Fruit fly (Drosophila melanogaster) whole organism, embryonic: ENCODE results near the gene scpr-C.
A peak's percentile ranks its signal among the peaks of the same experiment; 100 is the strongest.

Experiments
- Atf3 ChIP-seq: fragments of 200-800 bp; sonication (Bioruptor generic); optimal IDR thresholded peaks from 3 replicates; lab custom pipeline; 2016; ENCODE audit warnings: missing biosample characterization, missing genetic modification characterization
- C15 ChIP-seq: fragments of 200-800 bp; sonication (Bioruptor generic); IDR thresholded peaks from 3 replicates; pipeline ENCODE4 v1.3.6; 2022; ENCODE audit warnings: missing biosample characterization, missing genetic modification characterization
- CG10462 ChIP-seq: fragments of 200-800 bp; sonication (Bioruptor generic); optimal IDR thresholded peaks from 2 replicates; lab custom pipeline; 2016; ENCODE audit warnings: missing biosample characterization, missing genetic modification characterization
- CG13775 ChIP-seq: fragments of 200-800 bp; sonication (Bioruptor generic); optimal IDR thresholded peaks from 3 replicates; lab custom pipeline; 2017; ENCODE audit warnings: missing biosample characterization, mild to moderate bottlenecking, missing genetic modification characterization
- CG14860 ChIP-seq: fragments of 200-800 bp; sonication (Bioruptor generic); IDR thresholded peaks from 3 replicates; pipeline ENCODE4 v1.3.6; 2022; ENCODE audit warnings: missing biosample characterization, missing genetic modification characterization; ENCODE audit not compliant: partially characterized antibody
- CG1529 ChIP-seq: fragments of 200-800 bp; sonication (Bioruptor generic); optimal IDR thresholded peaks from 3 replicates; lab custom pipeline; 2018; ENCODE audit warnings: missing biosample characterization, missing genetic modification characterization
- CG17912 ChIP-seq: fragments of 200-800 bp; sonication (Bioruptor generic); optimal IDR thresholded peaks from 2 replicates; lab custom pipeline; 2018; ENCODE audit warnings: missing biosample characterization, mild to moderate bottlenecking, missing genetic modification characterization
- CG1792 ChIP-seq: fragments of 200-800 bp; sonication (Bioruptor generic); optimal IDR thresholded peaks from 2 replicates; lab custom pipeline; 2016; ENCODE audit warnings: missing biosample characterization, missing genetic modification characterization
- CG18011 ChIP-seq: fragments of 200-800 bp; sonication (Bioruptor generic); optimal IDR thresholded peaks from 2 replicates; lab custom pipeline; 2017; ENCODE audit warnings: missing biosample characterization, missing genetic modification characterization, mild to moderate bottlenecking, moderate library complexity, missing genotype
- CG18599 ChIP-seq: fragments of 200-800 bp; sonication (Bioruptor generic); optimal IDR thresholded peaks from 3 replicates; lab custom pipeline; 2017; ENCODE audit warnings: missing biosample characterization, missing genetic modification characterization, mild to moderate bottlenecking, moderate library complexity, missing genetic modification reagents
- CG2199 ChIP-seq: fragments of 200-800 bp; sonication (Bioruptor generic); IDR thresholded peaks from 3 replicates; pipeline ENCODE4 v1.3.6; 2022; ENCODE audit warnings: missing biosample characterization, missing genetic modification characterization
- CG33213 ChIP-seq: fragments of 200-800 bp; sonication (Bioruptor generic); optimal IDR thresholded peaks from 3 replicates; lab custom pipeline; 2016; ENCODE audit warnings: missing biosample characterization, missing genetic modification characterization
- CG34422 ChIP-seq: fragments of 200-800 bp; sonication (Bioruptor generic); IDR thresholded peaks from 3 replicates; pipeline ENCODE4 v1.3.6; 2022; ENCODE audit warnings: missing biosample characterization, missing genetic modification characterization
- CG4820 ChIP-seq: fragments of 200-800 bp; sonication (Bioruptor generic); optimal IDR thresholded peaks from 3 replicates; lab custom pipeline; 2016; ENCODE audit warnings: missing biosample characterization, missing genetic modification characterization
- CG6854 ChIP-seq: fragments of 200-800 bp; sonication (Bioruptor generic); optimal IDR thresholded peaks from 3 replicates; lab custom pipeline; 2017; ENCODE audit warnings: missing biosample characterization, mild to moderate bottlenecking, missing genetic modification characterization
- CG8478 ChIP-seq: fragments of >200 bp; optimal IDR thresholded peaks from 2 replicates; lab custom pipeline; 2018
- CG9797 ChIP-seq: fragments of 200-800 bp; sonication (Bioruptor generic); optimal IDR thresholded peaks from 3 replicates; lab custom pipeline; 2018; ENCODE audit warnings: missing biosample characterization, mild to moderate bottlenecking, missing genetic modification characterization
- CHES-1-like ChIP-seq: fragments of 200-800 bp; sonication (Bioruptor generic); optimal IDR thresholded peaks from 2 replicates; lab custom pipeline; 2016; ENCODE audit warnings: missing biosample characterization, missing genetic modification characterization
- CTCF ChIP-seq: fragments of 200-800 bp; sonication (Bioruptor generic); optimal IDR thresholded peaks from 2 replicates; lab custom pipeline; 2017; ENCODE audit warnings: missing biosample characterization, mild to moderate bottlenecking, missing genetic modification characterization, moderate library complexity
- E2f1 ChIP-seq: fragments of 200-800 bp; sonication (Bioruptor generic); IDR thresholded peaks from 2 replicates; pipeline ENCODE4 v1.3.6; 2022; ENCODE audit warnings: missing biosample characterization, missing genetic modification characterization
- Fer3 ChIP-seq: fragments of 200-800 bp; sonication (Bioruptor generic); optimal IDR thresholded peaks from 2 replicates; lab custom pipeline; 2018; ENCODE audit warnings: missing biosample characterization, mild to moderate bottlenecking, missing genetic modification characterization, moderate library complexity
- Mad ChIP-seq: fragments of 200-800 bp; sonication (Bioruptor generic); optimal IDR thresholded peaks from 2 replicates; lab custom pipeline; 2016; ENCODE audit warnings: missing biosample characterization, missing genetic modification characterization
- Med ChIP-seq: fragments of 200-800 bp; sonication (Bioruptor generic); peaks from one replicate; lab custom pipeline; 2016; ENCODE audit warnings: missing biosample characterization, missing genetic modification characterization, mild to moderate bottlenecking, inconsistent platforms, moderate library complexity
- Rx ChIP-seq: fragments of 200-800 bp; sonication (Bioruptor generic); IDR thresholded peaks from 2 replicates; pipeline ENCODE4 v1.3.6; 2022; ENCODE audit warnings: missing biosample characterization, missing genetic modification characterization
- Sry-δ ChIP-seq: fragments of 200-800 bp; sonication (Bioruptor generic); optimal IDR thresholded peaks from 2 replicates; lab custom pipeline; 2016; ENCODE audit warnings: missing biosample characterization, missing genetic modification characterization
- Ssrp ChIP-seq: fragments of 200-800 bp; sonication (Bioruptor generic); optimal IDR thresholded peaks from 2 replicates; lab custom pipeline; 2018; ENCODE audit warnings: missing biosample characterization, mild to moderate bottlenecking, missing genetic modification characterization, moderate library complexity
- ac ChIP-seq: fragments of 200-800 bp; sonication (Bioruptor generic); optimal IDR thresholded peaks from 3 replicates; lab custom pipeline; 2017; ENCODE audit warnings: missing biosample characterization, mild to moderate bottlenecking, missing genetic modification characterization
- al ChIP-seq: fragments of 200-800 bp; sonication (Bioruptor generic); IDR thresholded peaks from 2 replicates; pipeline ENCODE4 v1.3.6; 2022; ENCODE audit warnings: missing biosample characterization, missing genetic modification characterization
- ap ChIP-seq: fragments of 200-800 bp; sonication (Bioruptor generic); IDR thresholded peaks from 2 replicates; pipeline ENCODE4 v1.3.6; 2022; ENCODE audit warnings: missing biosample characterization, missing genetic modification characterization
- bigmax ChIP-seq: fragments of 200-800 bp; sonication (Bioruptor generic); optimal IDR thresholded peaks from 2 replicates; lab custom pipeline; 2018; ENCODE audit warnings: missing biosample characterization, mild to moderate bottlenecking, missing genetic modification characterization
- cas ChIP-seq: fragments of 200-800 bp; sonication (Bioruptor generic); IDR thresholded peaks from 2 replicates; pipeline ENCODE4 v1.3.6; 2022; ENCODE audit warnings: missing biosample characterization, missing genetic modification characterization
- cwo ChIP-seq: fragments of 200-800 bp; sonication (Bioruptor generic); optimal IDR thresholded peaks from 3 replicates; lab custom pipeline; 2017; ENCODE audit warnings: missing biosample characterization, missing genetic modification characterization, mild to moderate bottlenecking, moderate library complexity, missing genetic modification reagents
- dan ChIP-seq: fragments of 200-800 bp; sonication (Bioruptor generic); IDR thresholded peaks from 2 replicates; pipeline ENCODE4 v1.3.6; 2022; ENCODE audit warnings: missing biosample characterization, missing genetic modification characterization
- dimm ChIP-seq: fragments of 200-800 bp; sonication (Bioruptor generic); IDR thresholded peaks from 2 replicates; pipeline ENCODE4 v1.3.6; 2022; ENCODE audit warnings: missing biosample characterization, missing genetic modification characterization
- fd102C ChIP-seq: fragments of 200-800 bp; sonication (Bioruptor generic); optimal IDR thresholded peaks from 2 replicates; lab custom pipeline; 2018; ENCODE audit warnings: missing biosample characterization, mild to moderate bottlenecking, missing genetic modification characterization, moderate library complexity
- fd64A ChIP-seq: fragments of 200-800 bp; sonication (Bioruptor generic); optimal IDR thresholded peaks from 3 replicates; lab custom pipeline; 2018; ENCODE audit warnings: missing biosample characterization, mild to moderate bottlenecking, missing genetic modification characterization
- gcm2 ChIP-seq: fragments of 200-800 bp; sonication (Bioruptor generic); optimal IDR thresholded peaks from 2 replicates; lab custom pipeline; 2016; ENCODE audit warnings: missing biosample characterization, missing genetic modification characterization
- gro ChIP-seq: fragments of 200-800 bp; sonication (Bioruptor generic); optimal IDR thresholded peaks from 2 replicates; lab custom pipeline; 2016; ENCODE audit warnings: missing biosample characterization, missing genetic modification characterization
- hb ChIP-seq: fragments of 200-800 bp; sonication (Bioruptor generic); IDR thresholded peaks from 3 replicates; pipeline ENCODE4 v1.3.6; 2022; ENCODE audit warnings: missing biosample characterization, missing genetic modification characterization; ENCODE audit not compliant: partially characterized antibody
- jumu ChIP-seq: fragments of 200-800 bp; sonication (Bioruptor generic); optimal IDR thresholded peaks from 3 replicates; lab custom pipeline; 2016; ENCODE audit warnings: missing biosample characterization, missing genetic modification characterization
- lab ChIP-seq: fragments of 200-800 bp; sonication (Bioruptor generic); optimal IDR thresholded peaks from 3 replicates; lab custom pipeline; 2017; ENCODE audit warnings: missing biosample characterization, missing genetic modification characterization, mild to moderate bottlenecking, moderate library complexity, missing genetic modification reagents
- lbe ChIP-seq: fragments of 200-800 bp; sonication (Bioruptor generic); optimal IDR thresholded peaks from 2 replicates; lab custom pipeline; 2016; ENCODE audit warnings: missing biosample characterization, mild to moderate bottlenecking, missing genetic modification characterization
- onecut ChIP-seq: fragments of 200-800 bp; sonication (Bioruptor generic); IDR thresholded peaks from 2 replicates; pipeline ENCODE4 v1.3.6; 2022; ENCODE audit warnings: missing biosample characterization, missing genetic modification characterization
- org-1 ChIP-seq: fragments of 200-800 bp; sonication (Bioruptor generic); optimal IDR thresholded peaks from 2 replicates; lab custom pipeline; 2017; ENCODE audit warnings: missing biosample characterization, missing genetic modification characterization
- ro ChIP-seq: fragments of 200-800 bp; sonication (Bioruptor generic); IDR thresholded peaks from 2 replicates; pipeline ENCODE4 v1.3.6; 2022; ENCODE audit warnings: missing biosample characterization, missing genetic modification characterization
- shn ChIP-seq: fragments of 200-800 bp; sonication (Bioruptor generic); optimal IDR thresholded peaks from 3 replicates; lab custom pipeline; 2016; ENCODE audit warnings: missing biosample characterization, missing genetic modification characterization
- sima ChIP-seq: fragments of 200-800 bp; sonication (Bioruptor generic); optimal IDR thresholded peaks from 2 replicates; lab custom pipeline; 2016; ENCODE audit warnings: missing biosample characterization, missing genetic modification characterization
- tap ChIP-seq: fragments of 200-800 bp; optimal IDR thresholded peaks from 3 replicates; lab custom pipeline; 2019; ENCODE audit warnings: missing biosample characterization, mild to moderate bottlenecking, missing genetic modification characterization, moderate library complexity
- twi ChIP-seq: fragments of 200-800 bp; optimal IDR thresholded peaks from 2 replicates; lab custom pipeline; 2019; ENCODE audit warnings: missing biosample characterization, mild to moderate bottlenecking, missing genetic modification characterization, moderate library complexity
- wek ChIP-seq: fragments of 200-800 bp; sonication (Bioruptor generic); optimal IDR thresholded peaks from 3 replicates; lab custom pipeline; 2018; ENCODE audit warnings: missing biosample characterization, mild to moderate bottlenecking, missing genetic modification characterization, moderate library complexity
- yki ChIP-seq: fragments of >200 bp; optimal IDR thresholded peaks from 3 replicates; lab custom pipeline; 2018

The scpr-C gene

dm6 chr3R:11221437-11222230 is 3.7 kb upstream of the scpr-C start, which contains the start of the genes CG6693 and RpL3 (continued):
- TF ChIP-seq CHES-1-like (GFP tag; lab: Kevin White, UChicago) (peak; percentile 55), al (GFP tag; lab: Robert Waterston, UW) (peak; percentile 29; the same call in 1 of the 2 replicates), CG13775 (GFP tag; lab: Kevin White, UChicago) (peak; percentile 74), onecut (peak; percentile 84), CTCF (peak; percentile 64), bigmax (GFP tag; lab: Kevin White, UChicago) (peak; percentile 99), hb (no peak), CG1792 (GFP tag; lab: Kevin White, UChicago) (no peak), Atf3 (GFP tag; lab: Kevin White, UChicago) (peak; percentile 32), CG1529 (GFP tag; lab: Kevin White, UChicago) (peak; percentile 54), Mad (GFP tag; lab: Kevin White, UChicago) (peak; percentile 50), shn (GFP tag; lab: Kevin White, UChicago) (peak; percentile 52), CG6854 (GFP tag; lab: Kevin White, UChicago) (peak; percentile 88), CG34422 (GFP tag; lab: Robert Waterston, UW) (peak; percentile 91), cas (GFP tag; lab: Robert Waterston, UW) (peak; percentile 55; the same call in 1 of the 2 replicates), Ssrp (tag; lab: Kevin White, UChicago) (peak; percentile 26), lab (GFP tag; lab: Kevin White, UChicago) (peak; percentile 92), CG9797 (GFP tag; lab: Kevin White, UChicago) (peak; percentile 100), CG17912 (GFP tag; lab: Kevin White, UChicago) (peak; percentile 76), fd64A (peak; percentile 89), cwo (GFP tag; lab: Kevin White, UChicago) (peak; percentile 61), CG33213 (peak; percentile 87), CG18599 (GFP tag; lab: Kevin White, UChicago) (peak; percentile 72), dan (GFP tag; lab: Robert Waterston, UW) (no peak), ac (GFP tag; lab: Kevin White, UChicago) (peak; percentile 66), lbe (GFP tag; lab: Kevin White, UChicago) (peak; percentile 74), ro (GFP tag; lab: Robert Waterston, UW) (no peak), dimm (GFP tag; lab: Robert Waterston, UW) (no peak), jumu (no peak), wek (peak; percentile 88), twi (peak; percentile 24), CG8478 (lab: Kevin White, UChicago) (peak; percentile 69), CG2199 (no peak), gro (GFP tag; lab: Kevin White, UChicago) (peak; percentile 87), E2f1 (GFP tag; lab: Robert Waterston, UW) (peak; percentile 47; the same call in 1 of the 2 replicates), Fer3 (tag; lab: Kevin White, UChicago) (peak; percentile 88), Med (GFP tag; lab: Kevin White, UChicago) (peak; percentile 98), fd102C (GFP tag; lab: Kevin White, UChicago) (peak; percentile 74), CG14860 (no peak), CG10462 (GFP tag; lab: Kevin White, UChicago) (no peak), C15 (peak; percentile 47; the same call in 1 of the 3 replicates), CG4820 (GFP tag; lab: Kevin White, UChicago) (peak; percentile 54), ap (GFP tag; lab: Robert Waterston, UW) (peak; percentile 43; the same call in 1 of the 2 replicates), sima (GFP tag; lab: Kevin White, UChicago) (no peak), yki (no peak), org-1 (peak; percentile 56), Rx (peak; percentile 36; the same call in 1 of the 2 replicates), tap (tag; lab: Kevin White, UChicago) (peak; percentile 84), Sry-δ (GFP tag; lab: Kevin White, UChicago) (peak; percentile 71), CG18011 (peak; percentile 24), gcm2 (GFP tag; lab: Kevin White, UChicago) (peak; percentile 66)
